Fruit fly (Drosophila melanogaster) whole organism, embryonic: ENCODE results near the gene CG15034.

ENCODE experiments used
- CG10267 ChIP-seq: fragments of 200-800 bp; sonication (Bioruptor generic); optimal IDR thresholded peaks from 2 replicates; lab custom pipeline; 2018; ENCODE audit warnings: missing biosample characterization, mild to moderate bottlenecking, missing genetic modification characterization, moderate library complexity
- CG10321 ChIP-seq: fragments of 200-800 bp; sonication (Bioruptor generic); IDR thresholded peaks from 2 replicates; pipeline ENCODE4 v1.3.6; 2022; ENCODE audit warnings: missing biosample characterization, missing genetic modification characterization
- CG10431 ChIP-seq: fragments of 200-800 bp; sonication (Bioruptor generic); optimal IDR thresholded peaks from 3 replicates; lab custom pipeline; 2018; ENCODE audit warnings: missing biosample characterization, mild to moderate bottlenecking, missing genetic modification characterization
- CG11504 ChIP-seq: fragments of 200-800 bp; sonication (Bioruptor generic); optimal IDR thresholded peaks from 3 replicates; lab custom pipeline; 2019; ENCODE audit warnings: missing biosample characterization, mild to moderate bottlenecking, missing genetic modification characterization, moderate library complexity
- CG12659 ChIP-seq: fragments of 200-800 bp; sonication (Bioruptor generic); optimal IDR thresholded peaks from 3 replicates; lab custom pipeline; 2017; ENCODE audit warnings: mild to moderate bottlenecking, missing biosample characterization, missing genetic modification reagents, missing genetic modification characterization
- CG12744 ChIP-seq: fragments of 200-800 bp; sonication (Bioruptor generic); optimal IDR thresholded peaks from 2 replicates; lab custom pipeline; 2016; ENCODE audit warnings: missing biosample characterization, missing genetic modification characterization
- CG14014 ChIP-seq: fragments of 200-800 bp; sonication (Bioruptor generic); IDR thresholded peaks from 2 replicates; pipeline ENCODE4 v1.3.6; 2022; ENCODE audit warnings: missing biosample characterization, missing genetic modification characterization
- CG14965 ChIP-seq: fragments of 200-800 bp; sonication (Bioruptor generic); optimal IDR thresholded peaks from 2 replicates; lab custom pipeline; 2016; ENCODE audit warnings: missing biosample characterization, missing genetic modification characterization, borderline replicate concordance
- CG15073 ChIP-seq: fragments of 200-800 bp; sonication (Bioruptor generic); optimal IDR thresholded peaks from 2 replicates; lab custom pipeline; 2016; ENCODE audit warnings: missing biosample characterization, missing genetic modification characterization
- CG15269 ChIP-seq: fragments of 200-800 bp; sonication (Bioruptor generic); optimal IDR thresholded peaks from 2 replicates; lab custom pipeline; 2018; ENCODE audit warnings: missing biosample characterization, mild to moderate bottlenecking, missing genetic modification characterization, moderate library complexity
- CG1529 ChIP-seq: fragments of 200-800 bp; sonication (Bioruptor generic); optimal IDR thresholded peaks from 3 replicates; lab custom pipeline; 2018; ENCODE audit warnings: missing biosample characterization, missing genetic modification characterization
- CG15696 ChIP-seq: fragments of 200-800 bp; sonication (Bioruptor generic); optimal IDR thresholded peaks from 2 replicates; lab custom pipeline; 2019; ENCODE audit warnings: missing biosample characterization, mild to moderate bottlenecking, missing genetic modification characterization, moderate library complexity
- CG1603 ChIP-seq: fragments of 200-800 bp; sonication (Bioruptor generic); optimal IDR thresholded peaks from 2 replicates; lab custom pipeline; 2019; ENCODE audit warnings: missing biosample characterization, mild to moderate bottlenecking, missing genetic modification characterization, moderate library complexity
- CG17359 ChIP-seq: fragments of 200-800 bp; sonication (Bioruptor generic); optimal IDR thresholded peaks from 3 replicates; lab custom pipeline; 2018; ENCODE audit warnings: missing biosample characterization, mild to moderate bottlenecking, missing genetic modification characterization, moderate library complexity
- CG1832 ChIP-seq: fragments of 200-800 bp; sonication (Bioruptor generic); optimal IDR thresholded peaks from 2 replicates; lab custom pipeline; 2017; ENCODE audit warnings: missing biosample characterization, mild to moderate bottlenecking, missing genetic modification characterization, inconsistent platforms
- CG2199 ChIP-seq: fragments of 200-800 bp; sonication (Bioruptor generic); IDR thresholded peaks from 3 replicates; pipeline ENCODE4 v1.3.6; 2022; ENCODE audit warnings: missing biosample characterization, missing genetic modification characterization
- CG34224 ChIP-seq: fragments of 200-800 bp; sonication (Bioruptor generic); IDR thresholded peaks from 3 replicates; pipeline ENCODE4 v1.3.6; 2022; ENCODE audit warnings: missing biosample characterization, missing genetic modification characterization; ENCODE audit not compliant: partially characterized antibody
- CG34422 ChIP-seq: fragments of 200-800 bp; sonication (Bioruptor generic); IDR thresholded peaks from 3 replicates; pipeline ENCODE4 v1.3.6; 2022; ENCODE audit warnings: missing biosample characterization, missing genetic modification characterization
- CG4328 ChIP-seq: fragments of 200-800 bp; sonication (Bioruptor generic); optimal IDR thresholded peaks from 3 replicates; lab custom pipeline; 2017; ENCODE audit warnings: missing biosample characterization, missing genetic modification reagents, missing genetic modification characterization
- CG4820 ChIP-seq: fragments of 200-800 bp; sonication (Bioruptor generic); optimal IDR thresholded peaks from 3 replicates; lab custom pipeline; 2016; ENCODE audit warnings: missing biosample characterization, missing genetic modification characterization
- CG8478 ChIP-seq: fragments of >200 bp; optimal IDR thresholded peaks from 2 replicates; lab custom pipeline; 2018
- CG9727 ChIP-seq: fragments of 200-800 bp; sonication (Bioruptor generic); optimal IDR thresholded peaks from 3 replicates; lab custom pipeline; 2017; ENCODE audit warnings: missing biosample characterization, mild to moderate bottlenecking, missing genetic modification characterization
- E2f1 ChIP-seq: fragments of 200-800 bp; sonication (Bioruptor generic); IDR thresholded peaks from 2 replicates; pipeline ENCODE4 v1.3.6; 2022; ENCODE audit warnings: missing biosample characterization, missing genetic modification characterization
- Elba2 ChIP-seq: fragments of 200-800 bp; sonication (Bioruptor generic); optimal IDR thresholded peaks from 3 replicates; lab custom pipeline; 2016; ENCODE audit warnings: missing biosample characterization, missing genetic modification characterization
- Fer3 ChIP-seq: fragments of 200-800 bp; sonication (Bioruptor generic); optimal IDR thresholded peaks from 2 replicates; lab custom pipeline; 2018; ENCODE audit warnings: missing biosample characterization, mild to moderate bottlenecking, missing genetic modification characterization, moderate library complexity
- Hr3 ChIP-seq: fragments of 200-800 bp; sonication (Bioruptor generic); optimal IDR thresholded peaks from 3 replicates; lab custom pipeline; 2016; ENCODE audit warnings: missing biosample characterization, missing genetic modification characterization
- Hr51 ChIP-seq, 2 experiments: fragments of 200-800 bp; sonication (Bioruptor generic); optimal IDR thresholded peaks; 2 replicates in 1 of 2; 3 replicates in 1 of 2; lab custom pipeline; 2016 to 2018; ENCODE audit warnings: missing biosample characterization in 2 of 2, missing genetic modification characterization in 2 of 2, mild to moderate bottlenecking in 1 of 2, moderate library complexity in 1 of 2
- Mes4 ChIP-seq: fragments of 200-800 bp; sonication (Bioruptor generic); optimal IDR thresholded peaks from 2 replicates; lab custom pipeline; 2016; ENCODE audit warnings: missing biosample characterization, missing genetic modification characterization
- Myb ChIP-seq: fragments of 200-800 bp; sonication (Bioruptor generic); optimal IDR thresholded peaks from 2 replicates; lab custom pipeline; 2016; ENCODE audit warnings: missing biosample characterization, missing genetic modification characterization
- Poxn ChIP-seq: fragments of 200-800 bp; sonication (Bioruptor generic); IDR thresholded peaks from 2 replicates; pipeline ENCODE4 v1.3.6; 2022; ENCODE audit warnings: missing biosample characterization, missing genetic modification characterization
- Rfx ChIP-seq: fragments of 200-800 bp; sonication (Bioruptor generic); IDR thresholded peaks from 2 replicates; pipeline ENCODE4 v1.3.6; 2022; ENCODE audit warnings: missing biosample characterization, missing genetic modification characterization
- bab2 ChIP-seq: fragments of 200-800 bp; sonication (Bioruptor generic); optimal IDR thresholded peaks from 2 replicates; lab custom pipeline; 2016; ENCODE audit warnings: missing biosample characterization, missing genetic modification characterization
- bigmax ChIP-seq: fragments of 200-800 bp; sonication (Bioruptor generic); optimal IDR thresholded peaks from 2 replicates; lab custom pipeline; 2018; ENCODE audit warnings: missing biosample characterization, mild to moderate bottlenecking, missing genetic modification characterization
- cas ChIP-seq: fragments of 200-800 bp; sonication (Bioruptor generic); IDR thresholded peaks from 2 replicates; pipeline ENCODE4 v1.3.6; 2022; ENCODE audit warnings: missing biosample characterization, missing genetic modification characterization
- chm ChIP-seq: fragments of 200-800 bp; sonication (Bioruptor generic); IDR thresholded peaks from 2 replicates; pipeline ENCODE4 v1.3.6; 2022; ENCODE audit warnings: missing biosample characterization, missing genetic modification characterization
- crc ChIP-seq: fragments of 200-800 bp; sonication (Bioruptor generic); optimal IDR thresholded peaks from 2 replicates; lab custom pipeline; 2016; ENCODE audit warnings: missing biosample characterization, missing genetic modification characterization
- cwo ChIP-seq: fragments of 200-800 bp; sonication (Bioruptor generic); optimal IDR thresholded peaks from 3 replicates; lab custom pipeline; 2017; ENCODE audit warnings: missing biosample characterization, missing genetic modification characterization, mild to moderate bottlenecking, moderate library complexity, missing genetic modification reagents
- ewg ChIP-seq: fragments of 200-800 bp; sonication (Bioruptor generic); optimal IDR thresholded peaks from 3 replicates; lab custom pipeline; 2017; ENCODE audit warnings: mild to moderate bottlenecking, missing biosample characterization, missing genetic modification reagents, missing genetic modification characterization
- fd3F ChIP-seq: fragments of 200-800 bp; sonication (Bioruptor generic); optimal IDR thresholded peaks from 2 replicates; lab custom pipeline; 2018; ENCODE audit warnings: missing biosample characterization, mild to moderate bottlenecking, missing genetic modification characterization, moderate library complexity
- hb ChIP-seq: fragments of 200-800 bp; sonication (Bioruptor generic); IDR thresholded peaks from 3 replicates; pipeline ENCODE4 v1.3.6; 2022; ENCODE audit warnings: missing biosample characterization, missing genetic modification characterization; ENCODE audit not compliant: partially characterized antibody
- hkb ChIP-seq, 2 experiments: fragments of 200-800 bp in 1 of 2; fragments of >200 bp in 1 of 2; sonication (Bioruptor generic) in 1 of 2; IDR thresholded peaks in 1 of 2; optimal IDR thresholded peaks in 1 of 2; 2 replicates each; pipeline versions ENCODE4 v1.3.6 to Lab custom; 2017 to 2022; ENCODE audit warnings: missing biosample characterization in 1 of 2, missing genetic modification characterization in 1 of 2
- kah ChIP-seq: fragments of 200-800 bp; sonication (Bioruptor generic); optimal IDR thresholded peaks from 2 replicates; lab custom pipeline; 2018; ENCODE audit warnings: missing biosample characterization, mild to moderate bottlenecking, missing genetic modification characterization
- nom ChIP-seq: fragments of 200-800 bp; sonication (Bioruptor generic); optimal IDR thresholded peaks from 2 replicates; lab custom pipeline; 2017; ENCODE audit warnings: missing biosample characterization, missing genetic modification characterization, mild to moderate bottlenecking, moderate library complexity, missing genetic modification reagents
- pb ChIP-seq: fragments of 200-800 bp; sonication (Bioruptor generic); optimal IDR thresholded peaks from 3 replicates; lab custom pipeline; 2016; ENCODE audit warnings: missing biosample characterization, missing genetic modification characterization
- slp2 ChIP-seq: fragments of 200-800 bp; sonication (Bioruptor generic); optimal IDR thresholded peaks from 2 replicates; lab custom pipeline; 2016; ENCODE audit warnings: missing biosample characterization, missing genetic modification characterization
- sr ChIP-seq: fragments of 200-800 bp; sonication (Bioruptor generic); IDR thresholded peaks from 3 replicates; pipeline ENCODE4 v1.3.6; 2022; ENCODE audit warnings: missing biosample characterization, missing genetic modification characterization
- ssp ChIP-seq: fragments of 200-800 bp; sonication (Bioruptor generic); IDR thresholded peaks from 2 replicates; pipeline ENCODE4 v1.3.6; 2022; ENCODE audit warnings: missing biosample characterization, missing genetic modification characterization
- tin ChIP-seq: fragments of 200-800 bp; sonication (Bioruptor generic); optimal IDR thresholded peaks from 3 replicates; lab custom pipeline; 2016; ENCODE audit warnings: missing biosample characterization, missing genetic modification characterization
- unc-4 ChIP-seq: fragments of 200-800 bp; sonication (Bioruptor generic); IDR thresholded peaks from 2 replicates; pipeline ENCODE4 v1.3.6; 2022; ENCODE audit warnings: missing biosample characterization, missing genetic modification characterization; ENCODE audit not compliant: partially characterized antibody
- yki ChIP-seq: fragments of >200 bp; optimal IDR thresholded peaks from 3 replicates; lab custom pipeline; 2018
- zen ChIP-seq: fragments of 200-800 bp; sonication (Bioruptor generic); optimal IDR thresholded peaks from 3 replicates; lab custom pipeline; 2018; ENCODE audit warnings: missing biosample characterization, mild to moderate bottlenecking, missing genetic modification characterization, moderate library complexity

The CG15034 gene

DNA sequence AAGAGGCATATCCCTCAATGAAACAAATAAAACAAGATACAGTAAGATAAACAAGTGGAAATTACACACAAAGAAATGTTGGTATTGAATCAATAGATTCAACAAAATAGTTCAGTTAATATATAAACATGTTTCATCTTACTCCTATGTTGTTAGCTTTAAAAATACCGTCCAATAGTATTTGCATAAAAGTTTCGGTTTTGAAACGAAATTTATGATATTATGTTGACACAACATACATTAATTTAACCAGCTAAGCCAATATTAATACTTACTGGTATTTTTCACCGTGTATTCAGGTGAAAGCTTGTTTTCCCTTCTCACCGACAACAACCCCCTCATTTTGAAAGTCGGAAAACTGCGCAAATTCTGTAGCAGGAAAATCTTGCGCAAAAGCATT, 8.8 kb downstream of the CG15034 start (continued):
- TF ChIP-seq CG1832 (GFP tag; lab: Kevin White, UChicago) (no peak), tin (GFP tag; lab: Kevin White, UChicago) (peak; percentile 43), CG4328 (peak; percentile 49), fd3F (GFP tag; lab: Kevin White, UChicago) (peak; percentile 56), chm (GFP tag; lab: Robert Waterston, UW) (no peak), CG1603 (tag; lab: Kevin White, UChicago) (peak; percentile 75), E2f1 (GFP tag; lab: Robert Waterston, UW) (no peak), CG15696 (tag; lab: Kevin White, UChicago) (peak; percentile 37), CG11504 (tag; lab: Kevin White, UChicago) (peak; percentile 80), CG12744 (GFP tag; lab: Kevin White, UChicago) (peak; percentile 26), CG9727 (GFP tag; lab: Kevin White, UChicago) (peak; percentile 51), kah (GFP tag; lab: Kevin White, UChicago) (peak; percentile 37), ssp (GFP tag; lab: Robert Waterston, UW) (peak; percentile 26; the same call in 1 of the 2 replicates), Fer3 (tag; lab: Kevin White, UChicago) (peak; percentile 77), CG14014 (GFP tag; lab: Robert Waterston, UW) (no peak), hkb (optimal IDR thresholded peaks at IDR 0.05; lab: Kevin White, UChicago) (no peak), hkb (GFP tag; IDR thresholded peaks at IDR 0.05; lab: Robert Waterston, UW) (peak; percentile 72), CG34224 (GFP tag; lab: Robert Waterston, UW) (no peak), CG10321 (no peak), CG15269 (tag; lab: Kevin White, UChicago) (peak; percentile 71), CG34422 (GFP tag; lab: Robert Waterston, UW) (peak; percentile 50; the same call in 1 of the 3 replicates), CG12659 (GFP tag; lab: Kevin White, UChicago) (peak; percentile 69), CG17359 (tag; lab: Kevin White, UChicago) (peak; percentile 78), ewg (GFP tag; lab: Kevin White, UChicago) (peak; percentile 57), Hr51 (GFP tag; optimal IDR thresholded peaks at IDR 0.05; lab: Kevin White, UChicago) (peak; percentile 33 to 78), CG10267 (tag; lab: Kevin White, UChicago) (peak; percentile 51), pb (peak; percentile 41), slp2 (GFP tag; lab: Kevin White, UChicago) (peak; percentile 10), Rfx (GFP tag; lab: Robert Waterston, UW) (peak; percentile 65), cas (GFP tag; lab: Robert Waterston, UW) (peak; percentile 24; the same call in 1 of the 2 replicates), Myb (GFP tag; lab: Kevin White, UChicago) (peak; percentile 16), nom (no peak), CG4820 (GFP tag; lab: Kevin White, UChicago) (peak; percentile 27), Hr3 (peak; percentile 46), sr (GFP tag; lab: Robert Waterston, UW) (no peak), cwo (GFP tag; lab: Kevin White, UChicago) (peak; percentile 50), CG15073 (no peak), hb (no peak), crc (GFP tag; lab: Kevin White, UChicago) (peak; percentile 36), CG14965 (GFP tag; lab: Kevin White, UChicago) (peak; percentile 6), CG1529 (peak; percentile 48), CG8478 (lab: Kevin White, UChicago) (no peak), CG2199 (GFP tag; lab: Robert Waterston, UW) (no peak), yki (no peak), Elba2 (GFP tag; lab: Kevin White, UChicago) (no peak), bab2 (GFP tag; lab: Kevin White, UChicago) (peak; percentile 62), bigmax (no peak), Poxn (no peak), Mes4 (GFP tag; lab: Kevin White, UChicago) (no peak), zen (peak; percentile 1), unc-4 (GFP tag; lab: Robert Waterston, UW) (no peak), CG10431 (GFP tag; lab: Kevin White, UChicago) (no peak)
